Worm (Caenorhabditis elegans) whole organism, L3 larva: Measurements from ENCODE around the gene R11D1.13.

ENCODE experiments used
- ama-1 ChIP-seq: fragments of 150-350 bp; optimal IDR thresholded peaks from 2 replicates; lab custom pipeline; 2018
- fos-1 ChIP-seq: fragments of 150-350 bp; optimal IDR thresholded peaks from 2 replicates; lab custom pipeline; 2014; ENCODE audit warnings: missing biosample characterization, missing genetic modification characterization
- nhr-11 ChIP-seq: fragments of 150-350 bp; optimal IDR thresholded peaks from 2 replicates; lab custom pipeline; 2014; ENCODE audit warnings: missing biosample characterization, missing genetic modification characterization
- skn-1 ChIP-seq: fragments of 150-350 bp; optimal IDR thresholded peaks from 2 replicates; lab custom pipeline; 2014; ENCODE audit warnings: missing biosample characterization, missing genetic modification characterization
- snpc-4 ChIP-seq: fragments of 150-350 bp; optimal IDR thresholded peaks from 2 replicates; lab custom pipeline; 2014; ENCODE audit warnings: missing biosample characterization, missing genetic modification characterization
- ztf-11 ChIP-seq: fragments of 150-350 bp; optimal IDR thresholded peaks from 2 replicates; lab custom pipeline; 2014; ENCODE audit warnings: missing biosample characterization, missing genetic modification characterization

- TF ChIP-seq nhr-11 (tag; lab: Kevin White, UChicago) (no peak), ztf-11 (tag; lab: Kevin White, UChicago) (no peak), fos-1 (tag; lab: Kevin White, UChicago) (no peak), snpc-4 (tag; lab: Kevin White, UChicago) (no peak), ama-1 (lab: Kevin White, UChicago) (no peak), skn-1 (tag; lab: Kevin White, UChicago) (no peak)
These were observed 32.7 kb downstream of the R11D1.13 start, which contains the start of gene papl-1 for ce11 chrV:12759660-12760059.
